Fruit fly (Drosophila melanogaster): ENCODE measurements around the gene Ccdc56.

DNA sequence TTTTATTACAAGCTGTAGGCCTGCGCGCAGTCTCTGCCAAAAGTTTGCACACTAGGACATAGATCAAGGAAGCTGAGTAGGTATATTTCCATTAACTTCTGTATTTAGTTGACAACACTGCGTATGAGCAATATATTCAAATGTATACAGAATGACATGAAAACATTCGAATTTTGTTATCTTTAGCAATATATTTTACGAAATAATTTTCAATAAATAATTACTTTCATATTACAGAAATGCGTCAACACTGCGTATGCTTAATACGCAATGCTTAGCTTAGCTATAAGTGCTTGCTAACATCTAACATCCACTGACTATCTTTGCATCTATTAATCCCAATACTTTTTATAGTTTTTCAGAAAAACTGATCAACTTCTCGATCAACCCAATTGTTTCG lies 7.6 kb downstream of the Ccdc56 start:
- TF ChIP-seq CG11902 (GFP tag; optimal IDR thresholded peaks at IDR 0.05) = no peak
- no peak for TF ChIP-seq Eip93F (GFP tag; optimal IDR thresholded peaks at IDR 0.05)
- TF ChIP-seq OdsH (GFP tag; optimal IDR thresholded peaks at IDR 0.05) = no peak
- no peak for TF ChIP-seq svp (GFP tag)
- no peak for TF ChIP-seq Hr38 (GFP tag; optimal IDR thresholded peaks at IDR 0.05)
- TF ChIP-seq Eip75B (GFP tag; optimal IDR thresholded peaks at IDR 0.05) = no peak

All from whole organism, prepupa.